Fruit fly (Drosophila melanogaster): ENCODE data around the gene CG10336.
A peak's percentile ranks its signal among the peaks of the same experiment; 100 is the strongest.

The CG10336 gene

dm6 chr2L:18681903-18682302 lies 7.4 kb upstream of the CG10336 start, which contains the start of gene tos (continued):
- TF ChIP-seq CG14860 (GFP tag; IDR thresholded peaks at IDR 0.05; ENCODE audit: partially characterized antibody) (no peak), vnd (GFP tag; IDR thresholded peaks at IDR 0.05; ENCODE audit: partially characterized antibody) (no peak), CG6813 (GFP tag; optimal IDR thresholded peaks at IDR 0.05) (no peak), Side (GFP tag; optimal IDR thresholded peaks at IDR 0.05) (no peak), MBD-R2 (GFP tag; IDR thresholded peaks at IDR 0.05) (peak; percentile 82), ken (GFP tag; IDR thresholded peaks at IDR 0.05) (no peak), CG8765 (GFP tag; IDR thresholded peaks at IDR 0.05) (no peak), CG2678 (tag; optimal IDR thresholded peaks at IDR 0.05) (no peak), Bdp1 (GFP tag; optimal IDR thresholded peaks at IDR 0.05) (peak; percentile 2), CG2889 (GFP tag; IDR thresholded peaks at IDR 0.05) (no peak), CG15479 (GFP tag; optimal IDR thresholded peaks at IDR 0.05) (no peak), Dref (GFP tag; IDR thresholded peaks at IDR 0.05) (no peak), yki (optimal IDR thresholded peaks at IDR 0.05) (no peak), Oli (tag; optimal IDR thresholded peaks at IDR 0.05) (no peak), CG10366 (GFP tag; IDR thresholded peaks at IDR 0.05) (no peak), her (GFP tag; optimal IDR thresholded peaks at IDR 0.05) (no peak), kay (GFP tag; optimal IDR thresholded peaks at IDR 0.05) (no peak), Dll (GFP tag; IDR thresholded peaks at IDR 0.05; ENCODE audit: partially characterized antibody) (no peak), CG1529 (GFP tag; optimal IDR thresholded peaks at IDR 0.05) (no peak), Optix (GFP tag; IDR thresholded peaks at IDR 0.05) (no peak), YL-1 (GFP tag; optimal IDR thresholded peaks at IDR 0.05) (peak; percentile 49), Gug (GFP tag; IDR thresholded peaks at IDR 0.05) (no peak), CG2712 (tag; optimal IDR thresholded peaks at IDR 0.05) (no peak), CG14710 (tag; optimal IDR thresholded peaks at IDR 0.05) (peak; percentile 28), CG8388 (GFP tag; optimal IDR thresholded peaks at IDR 0.05) (no peak), Dbx (GFP tag; IDR thresholded peaks at IDR 0.05) (no peak), sqz (GFP tag; optimal IDR thresholded peaks at IDR 0.05) (peak; percentile 77), HmgZ (tag; optimal IDR thresholded peaks at IDR 0.05) (peak; percentile 38), gem (tag; optimal IDR thresholded peaks at IDR 0.05) (no peak), ci (GFP tag; IDR thresholded peaks at IDR 0.05) (no peak), Pdp1 (GFP tag; optimal IDR thresholded peaks at IDR 0.05) (no peak), CG9932 (GFP tag; IDR thresholded peaks at IDR 0.05) (0 out of 2 replicates have a peak, but pooled peaks have one; percentile 8), crp (GFP tag; optimal IDR thresholded peaks at IDR 0.05) (peak in 1 of 2 experiments; percentile 78), lbe (GFP tag; optimal IDR thresholded peaks at IDR 0.05) (no peak), jigr1 (GFP tag; IDR thresholded peaks at IDR 0.05) (no peak), CG10959 (GFP tag; IDR thresholded peaks at IDR 0.05) (no peak), CG43689 (GFP tag; IDR thresholded peaks at IDR 0.05) (no peak), Bgb (GFP tag; IDR thresholded peaks at IDR 0.05; ENCODE audit: partially characterized antibody) (no peak), E2f1 (GFP tag; IDR thresholded peaks at IDR 0.05) (peak; percentile 23; the same call in 1 of the 2 replicates), lilli (GFP tag; optimal IDR thresholded peaks at IDR 0.05) (peak; percentile 18), CG18476 (GFP tag; optimal IDR thresholded peaks at IDR 0.05) (no peak), CG12942 (GFP tag; optimal IDR thresholded peaks at IDR 0.05) (no peak), ftz-f1 (GFP tag; optimal IDR thresholded peaks at IDR 0.05) (no peak), CG9817 (tag; optimal IDR thresholded peaks at IDR 0.05) (no peak), Chrac-16 (GFP tag; optimal IDR thresholded peaks at IDR 0.05) (no peak), NK7.1 (GFP tag; optimal IDR thresholded peaks at IDR 0.05) (no peak), ewg (GFP tag; optimal IDR thresholded peaks at IDR 0.05) (no peak), gt (GFP tag; IDR thresholded peaks at IDR 0.05) (no peak), Dip3 (GFP tag; optimal IDR thresholded peaks at IDR 0.05) (no peak), CG17361 (GFP tag; IDR thresholded peaks at IDR 0.05) (no peak), gsb-n (tag; optimal IDR thresholded peaks at IDR 0.05) (no peak), sr (GFP tag; IDR thresholded peaks at IDR 0.05) (no peak)
